Worm (Caenorhabditis elegans): ENCODE measurements around the gene cup-14.

DNA sequence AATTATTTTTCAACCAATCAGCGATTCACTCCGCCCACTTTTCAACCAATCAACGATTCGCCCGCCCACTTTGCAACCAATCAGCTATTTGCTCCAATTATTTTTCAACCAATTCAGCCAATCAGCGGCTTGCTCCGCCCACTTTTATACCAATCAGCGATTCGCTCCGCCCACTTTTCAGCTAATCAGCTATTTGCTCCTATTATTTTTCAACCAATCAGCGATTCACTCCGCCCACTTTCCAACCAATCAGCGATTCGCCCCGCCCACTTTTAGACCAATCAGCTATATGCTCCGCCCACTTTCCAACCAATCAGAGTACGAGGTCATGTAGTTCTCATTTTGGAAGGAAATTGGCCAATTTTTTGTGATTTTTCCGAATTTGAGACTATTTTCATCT, 16.7 kb downstream of the cup-14 start:
- TF ChIP-seq ceh-90 (tag; optimal IDR thresholded peaks at IDR 0.05) (no peak), ama-1 (optimal IDR thresholded peaks at IDR 0.05) (no peak), ces-1 (GFP tag; optimal IDR thresholded peaks at IDR 0.05) (no peak), aha-1 (tag; optimal IDR thresholded peaks at IDR 0.05) (no peak), fkh-4 (tag; optimal IDR thresholded peaks at IDR 0.05; ENCODE audit: borderline replicate concordance) (no peak), zag-1 (tag; optimal IDR thresholded peaks at IDR 0.05) (no peak), lin-15B (tag; optimal IDR thresholded peaks at IDR 0.05) (no peak), elt-2 (tag; optimal IDR thresholded peaks at IDR 0.05) (no peak), nhr-28 (tag; optimal IDR thresholded peaks at IDR 0.05) (no peak), unc-98 (GFP tag; IDR thresholded peaks at IDR 0.05) (no peak), nhr-90 (tag; optimal IDR thresholded peaks at IDR 0.05; ENCODE audit: poor library complexity) (no peak), fos-1 (tag; optimal IDR thresholded peaks at IDR 0.05) (no peak), lin-35 (GFP tag; optimal IDR thresholded peaks at IDR 0.05) (no peak)
